Fruit fly (Drosophila melanogaster) whole organism, prepupa: Measurements from ENCODE around the gene CG31635.

ENCODE experiments used
- CG32006 ChIP-seq: fragments of 200-800 bp; sonication (Bioruptor generic); optimal IDR thresholded peaks from 3 replicates; lab custom pipeline; 2017; ENCODE audit warnings: missing biosample characterization, mild to moderate bottlenecking, missing genetic modification characterization
- CG8319 ChIP-seq: fragments of 200-800 bp; sonication (Bioruptor generic); optimal IDR thresholded peaks from 3 replicates; lab custom pipeline; 2016; ENCODE audit warnings: missing biosample characterization, missing genetic modification characterization
- Eip75B ChIP-seq: fragments of 200-800 bp; sonication (Bioruptor generic); optimal IDR thresholded peaks from 3 replicates; lab custom pipeline; 2016; ENCODE audit warnings: missing biosample characterization, missing genetic modification characterization
- Eip93F ChIP-seq: fragments of 200-800 bp; sonication (Bioruptor generic); optimal IDR thresholded peaks from 2 replicates; lab custom pipeline; 2016; ENCODE audit warnings: missing biosample characterization, mild to moderate bottlenecking, missing genetic modification characterization
- Sox15 ChIP-seq: fragments of 200-800 bp; sonication (Bioruptor generic); optimal IDR thresholded peaks from 3 replicates; lab custom pipeline; 2016; ENCODE audit warnings: missing biosample characterization, missing genetic modification characterization
- ss ChIP-seq, 2 experiments: fragments of 200-800 bp; sonication (Bioruptor generic); optimal IDR thresholded peaks; 2 replicates in 1 of 2; 3 replicates in 1 of 2; lab custom pipeline; 2017 to 2018; ENCODE audit warnings: mild to moderate bottlenecking in 2 of 2, missing biosample characterization in 2 of 2, missing genetic modification characterization in 2 of 2, moderate library complexity in 1 of 2

DNA sequence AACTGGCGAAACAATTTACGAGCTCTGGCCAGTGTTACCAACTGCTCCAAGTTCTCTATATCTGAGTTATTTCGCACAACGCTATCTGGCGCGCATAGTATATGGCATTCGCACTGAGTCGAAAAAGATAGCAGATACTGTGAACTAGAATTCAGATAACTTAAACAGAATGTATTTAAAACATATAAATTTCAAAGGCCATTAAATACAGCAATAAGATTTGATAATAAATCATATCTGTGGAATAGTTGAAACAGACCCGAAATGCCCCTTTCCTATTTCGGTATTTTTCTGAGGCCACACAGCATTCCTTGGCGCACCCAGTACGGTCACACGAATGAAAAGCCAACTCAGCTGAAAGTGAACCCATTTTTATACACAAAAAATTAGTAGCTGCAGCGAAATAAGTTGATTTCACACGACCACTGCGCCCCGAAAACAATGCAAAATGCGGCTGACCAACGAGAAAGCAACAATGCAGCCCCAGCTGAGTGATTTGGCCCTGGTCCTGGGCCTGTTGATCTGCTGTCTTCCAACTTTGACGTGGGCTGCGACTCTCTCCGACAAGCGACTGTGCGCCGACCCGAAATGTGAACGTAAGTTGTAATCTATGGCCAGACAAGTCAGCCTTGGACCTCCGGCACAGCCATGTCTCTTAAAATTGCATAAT lies at the start of gene CG31635, which contains the start of gene Tango1:
- TF ChIP-seq Eip75B (GFP tag; lab: Kevin White, UChicago) = no peak
- no peak for TF ChIP-seq CG8319
- TF ChIP-seq CG32006 (GFP tag; lab: Kevin White, UChicago) = no peak
- TF ChIP-seq Sox15 (GFP tag; lab: Kevin White, UChicago) = no peak
- TF ChIP-seq ss (GFP tag; optimal IDR thresholded peaks at IDR 0.05; lab: Kevin White, UChicago) = no peak
- TF ChIP-seq Eip93F (GFP tag; lab: Kevin White, UChicago) = no peak
